Fruit fly (Drosophila melanogaster): ENCODE data around the gene CG15517.
"Not testable (repeated sequence)": the region's sequence is repeated elsewhere in the genome, so short reads cannot be mapped to it uniquely, and the experiment has no call there.

CG15517 gene

dm6 chr3R:29930286-29930685, 26.7 kb upstream of the CG15517 start, which contains the start of gene alpha-Man-Ic:
alpha-Man-Ic (minus strand) TSS chr3R:29930386.
- TF ChIP-seq CG3032 (tag; optimal IDR thresholded peaks at IDR 0.05) = no peak
- no peak for TF ChIP-seq CG8319 (GFP tag; optimal IDR thresholded peaks at IDR 0.05)
- TF ChIP-seq CG15336 (GFP tag; IDR thresholded peaks at IDR 0.05) = no peak
- no peak for TF ChIP-seq CG6808 (GFP tag; optimal IDR thresholded peaks at IDR 0.05)
- no peak for TF ChIP-seq net (GFP tag; optimal IDR thresholded peaks at IDR 0.05)
- TF ChIP-seq CG11294 (GFP tag; IDR thresholded peaks at IDR 0.05) = no peak
- no peak for TF ChIP-seq fd85E (GFP tag; optimal IDR thresholded peaks at IDR 0.05)
- TF ChIP-seq CG6792 (GFP tag; optimal IDR thresholded peaks at IDR 0.05) = no peak
- TF ChIP-seq cyc (GFP tag; optimal IDR thresholded peaks at IDR 0.05) = no peak
- TF ChIP-seq Eip75B (GFP tag; optimal IDR thresholded peaks at IDR 0.05) = no peak
- no peak for TF ChIP-seq spab (GFP tag; optimal IDR thresholded peaks at IDR 0.05)
- TF ChIP-seq Met (GFP tag; optimal IDR thresholded peaks at IDR 0.05) = no peak
- TF ChIP-seq CG10631 (GFP tag; optimal IDR thresholded peaks at IDR 0.05) = no peak
- TF ChIP-seq lz (GFP tag; optimal IDR thresholded peaks at IDR 0.05) = no peak
- TF ChIP-seq Smox (GFP tag; optimal IDR thresholded peaks at IDR 0.05) = no peak

dm6 chr3R:29926955-29927354, 23.3 kb upstream of the CG15517 start, which contains the start of gene CG15522:
CG15522 (plus strand) TSS chr3R:29927255.
- no peak for TF ChIP-seq CG6163 (GFP tag; IDR thresholded peaks at IDR 0.05)
- no peak for TF ChIP-seq vri (GFP tag; optimal IDR thresholded peaks at IDR 0.05)
- no peak for TF ChIP-seq ss (GFP tag; optimal IDR thresholded peaks at IDR 0.05)
- TF ChIP-seq achi (GFP tag; optimal IDR thresholded peaks at IDR 0.05) = no peak
- TF ChIP-seq CG6792 (GFP tag; optimal IDR thresholded peaks at IDR 0.05) = no peak
- no peak for TF ChIP-seq Gug (GFP tag; IDR thresholded peaks at IDR 0.05)
- no peak for TF ChIP-seq dac (GFP tag; optimal IDR thresholded peaks at IDR 0.05)
- no peak for TF ChIP-seq CG10631 (GFP tag; optimal IDR thresholded peaks at IDR 0.05)
- TF ChIP-seq CG10669 (GFP tag; optimal IDR thresholded peaks at IDR 0.05) = no peak
- TF ChIP-seq CG8319 (GFP tag; optimal IDR thresholded peaks at IDR 0.05) = no peak
- TF ChIP-seq CG3032 (tag; optimal IDR thresholded peaks at IDR 0.05) = no peak
- no peak for TF ChIP-seq Sox14 (GFP tag; optimal IDR thresholded peaks at IDR 0.05)
- TF ChIP-seq CG11762 (GFP tag; optimal IDR thresholded peaks at IDR 0.05; ENCODE audit: insufficient read depth) = no peak
- TF ChIP-seq eg (GFP tag; IDR thresholded peaks at IDR 0.05) = no peak
- no peak for TF ChIP-seq fd59A (GFP tag; optimal IDR thresholded peaks at IDR 0.05)
- TF ChIP-seq CG32006 (GFP tag; optimal IDR thresholded peaks at IDR 0.05) = no peak
- no peak for TF ChIP-seq Ets21C (GFP tag; optimal IDR thresholded peaks at IDR 0.05)
- no peak for TF ChIP-seq cyc (GFP tag; optimal IDR thresholded peaks at IDR 0.05)
- TF ChIP-seq Blimp-1 (GFP tag; optimal IDR thresholded peaks at IDR 0.05) = no peak
- no peak for TF ChIP-seq CG6808 (GFP tag; optimal IDR thresholded peaks at IDR 0.05)

- TF ChIP-seq CG11294 (GFP tag; IDR thresholded peaks at IDR 0.05) = no peak
- TF ChIP-seq CG6808 (GFP tag; optimal IDR thresholded peaks at IDR 0.05) = no peak
- no peak for TF ChIP-seq ss (GFP tag; optimal IDR thresholded peaks at IDR 0.05)
- no peak for TF ChIP-seq Gug (GFP tag; IDR thresholded peaks at IDR 0.05)
- no peak for TF ChIP-seq fd85E (GFP tag; optimal IDR thresholded peaks at IDR 0.05)
- no peak for TF ChIP-seq Ets96B (tag; optimal IDR thresholded peaks at IDR 0.05)
- no peak for TF ChIP-seq pdm3 (GFP tag; optimal IDR thresholded peaks at IDR 0.05)
- no peak for TF ChIP-seq Sox102F (GFP tag; optimal IDR thresholded peaks at IDR 0.05)
- TF ChIP-seq Lpt (GFP tag; optimal IDR thresholded peaks at IDR 0.05) = no peak
- TF ChIP-seq svp (GFP tag) = no peak
- TF ChIP-seq CG4318 (GFP tag; optimal IDR thresholded peaks at IDR 0.05) = no peak
- TF ChIP-seq Sox14 (GFP tag; optimal IDR thresholded peaks at IDR 0.05) = no peak
- no peak for TF ChIP-seq spab (GFP tag; optimal IDR thresholded peaks at IDR 0.05)
- no peak for TF ChIP-seq Hr38 (GFP tag; optimal IDR thresholded peaks at IDR 0.05)
Measured at dm6 chr3R:29926089-29926488, 22.5 kb upstream of the CG15517 start, which contains the start of gene Jon99Ci. Jon99Ci (minus strand) TSS chr3R:29926189.

- TF ChIP-seq CG6792 (GFP tag; optimal IDR thresholded peaks at IDR 0.05); CG16779 (tag; optimal IDR thresholded peaks at IDR 0.05); eg (GFP tag; IDR thresholded peaks at IDR 0.05): not testable (repeated sequence)
Measured at dm6 chr3R:29924515-29924914, 20.9 kb upstream of the CG15517 start, which contains the start of gene Jon99Cii. Jon99Cii (minus strand) TSS chr3R:29924615.
